Worm (Caenorhabditis elegans): ENCODE results near the gene M02D8.5.

M02D8.5 gene

DNA sequence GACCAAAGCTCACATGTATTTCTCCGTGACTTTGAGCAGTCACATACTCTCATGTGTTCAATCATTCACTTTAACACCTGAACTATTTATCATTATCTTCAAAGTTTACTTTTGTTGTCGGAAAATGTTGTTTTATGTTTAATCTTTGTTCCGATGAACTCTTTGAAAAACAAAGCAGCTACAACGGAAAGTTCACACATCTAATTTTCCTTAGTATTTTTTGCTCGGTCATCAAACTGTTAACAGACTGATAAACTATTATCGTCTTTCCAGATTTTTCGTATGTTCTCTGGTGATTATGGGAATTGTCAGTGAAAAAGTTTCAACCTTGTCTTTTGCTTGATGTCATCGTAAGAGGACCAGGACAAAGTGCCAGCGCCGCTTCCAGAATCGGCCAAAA, 5.4 kb downstream of the M02D8.5 start:
- no peak for TF ChIP-seq hmbx-1 (tag; optimal IDR thresholded peaks at IDR 0.05)
- TF ChIP-seq ceh-36 (tag; optimal IDR thresholded peaks at IDR 0.05): no peak
- TF ChIP-seq hmg-4 (GFP tag; optimal IDR thresholded peaks at IDR 0.05): no peak
- TF ChIP-seq tbx-11 (GFP tag; IDR thresholded peaks at IDR 0.05): no peak
- no peak for TF ChIP-seq aly-1 (tag; optimal IDR thresholded peaks at IDR 0.05)
- TF ChIP-seq B0310.2 (tag; optimal IDR thresholded peaks at IDR 0.05): no peak
- no peak for TF ChIP-seq flt-1 (GFP tag; IDR thresholded peaks at IDR 0.05)
- no peak for TF ChIP-seq F13C5.2 (tag; optimal IDR thresholded peaks at IDR 0.05)
- no peak for TF ChIP-seq pes-1 (GFP tag; IDR thresholded peaks at IDR 0.05)
- no peak for TF ChIP-seq scrt-1 (GFP tag; IDR thresholded peaks at IDR 0.05)
- TF ChIP-seq tra-4 (tag; optimal IDR thresholded peaks at IDR 0.05): no peak
- TF ChIP-seq tbx-37 (GFP tag; conservative IDR thresholded peaks at IDR 0.05): no peak
- no peak for TF ChIP-seq ets-7 (tag; optimal IDR thresholded peaks at IDR 0.05)
- TF ChIP-seq ama-1 (optimal IDR thresholded peaks at IDR 0.05): no peak
- no peak for TF ChIP-seq sea-1 (GFP tag; conservative IDR thresholded peaks at IDR 0.05)

DNA sequence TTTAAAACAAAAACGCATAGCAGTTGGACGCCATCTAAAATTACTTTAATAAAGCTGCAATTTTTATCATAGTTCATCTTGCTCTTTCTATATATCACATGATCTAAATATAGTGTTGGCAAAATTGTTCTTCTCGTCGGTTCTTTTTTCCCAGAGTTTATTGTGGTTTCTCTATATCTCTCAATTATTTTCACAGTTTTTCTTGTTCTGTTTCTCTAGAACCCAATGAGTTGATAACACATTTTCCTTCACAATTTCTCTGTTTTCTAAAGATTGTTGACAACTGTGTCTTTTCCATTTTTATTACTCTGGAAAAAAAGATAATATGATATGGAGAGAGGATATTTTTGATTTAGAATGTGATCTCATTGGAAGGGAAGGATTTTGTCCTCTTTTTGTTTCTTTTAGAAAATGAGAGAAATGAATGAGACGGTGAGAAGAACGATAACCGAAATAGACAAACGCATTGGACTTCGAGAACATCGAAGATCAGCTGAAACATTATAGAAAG, 7.1 kb downstream of the M02D8.5 start:
- no peak for TF ChIP-seq ama-1 (optimal IDR thresholded peaks at IDR 0.05)
- TF ChIP-seq B0310.2 (tag; optimal IDR thresholded peaks at IDR 0.05): no peak
- TF ChIP-seq aly-1 (tag; optimal IDR thresholded peaks at IDR 0.05): no peak

ce11 chrX:8752546-8752945, 8.9 kb downstream of the M02D8.5 start:
- TF ChIP-seq sea-1 (GFP tag; conservative IDR thresholded peaks at IDR 0.05): no peak
- no peak for TF ChIP-seq flt-1 (GFP tag; IDR thresholded peaks at IDR 0.05)
- TF ChIP-seq pes-1 (GFP tag; IDR thresholded peaks at IDR 0.05): no peak
- no peak for TF ChIP-seq ama-1 (optimal IDR thresholded peaks at IDR 0.05)
- no peak for TF ChIP-seq F13C5.2 (tag; optimal IDR thresholded peaks at IDR 0.05)
- no peak for TF ChIP-seq hmbx-1 (tag; optimal IDR thresholded peaks at IDR 0.05)
- TF ChIP-seq tbx-11 (GFP tag; IDR thresholded peaks at IDR 0.05): no peak
- TF ChIP-seq ceh-13 (GFP tag; optimal IDR thresholded peaks at IDR 0.05): no peak
- no peak for TF ChIP-seq hmg-4 (GFP tag; optimal IDR thresholded peaks at IDR 0.05)

- TF ChIP-seq aly-1 (tag; optimal IDR thresholded peaks at IDR 0.05): peak; percentile 13
- TF ChIP-seq hnd-1 (tag; optimal IDR thresholded peaks at IDR 0.05): no peak
- no peak for TF ChIP-seq flt-1 (GFP tag; IDR thresholded peaks at IDR 0.05)
- no peak for TF ChIP-seq ets-7 (tag; optimal IDR thresholded peaks at IDR 0.05)
- TF ChIP-seq ceh-13 (GFP tag; optimal IDR thresholded peaks at IDR 0.05): no peak
- no peak for TF ChIP-seq sea-1 (GFP tag; conservative IDR thresholded peaks at IDR 0.05)
- TF ChIP-seq B0310.2 (tag; optimal IDR thresholded peaks at IDR 0.05): no peak
- no peak for TF ChIP-seq tbx-11 (GFP tag; IDR thresholded peaks at IDR 0.05)
- no peak for TF ChIP-seq tbx-37 (GFP tag; conservative IDR thresholded peaks at IDR 0.05)
Measured at ce11 chrX:8750660-8751059, 10.7 kb downstream of the M02D8.5 start, which contains the start of gene asns-2. asns-2 (minus strand) TSS chrX:8750941.

ce11 chrX:8750209-8750608, 11.2 kb downstream of the M02D8.5 start:
- TF ChIP-seq tra-4 (tag; optimal IDR thresholded peaks at IDR 0.05) (no peak), sea-1 (GFP tag; conservative IDR thresholded peaks at IDR 0.05) (no peak), hmg-4 (GFP tag; optimal IDR thresholded peaks at IDR 0.05) (no peak), ama-1 (optimal IDR thresholded peaks at IDR 0.05) (no peak), F13C5.2 (tag; optimal IDR thresholded peaks at IDR 0.05) (no peak), tbx-11 (GFP tag; IDR thresholded peaks at IDR 0.05) (no peak), ceh-13 (GFP tag; optimal IDR thresholded peaks at IDR 0.05) (no peak), pes-1 (GFP tag; IDR thresholded peaks at IDR 0.05) (no peak), flt-1 (GFP tag; IDR thresholded peaks at IDR 0.05) (no peak)

ce11 chrX:8745524-8745923, 15.9 kb downstream of the M02D8.5 start:
- TF ChIP-seq ceh-36 (tag; optimal IDR thresholded peaks at IDR 0.05): no peak
- no peak for TF ChIP-seq hnd-1 (tag; optimal IDR thresholded peaks at IDR 0.05)
- TF ChIP-seq flt-1 (GFP tag; IDR thresholded peaks at IDR 0.05): no peak
- TF ChIP-seq tbx-11 (GFP tag; IDR thresholded peaks at IDR 0.05): no peak
- TF ChIP-seq ama-1 (optimal IDR thresholded peaks at IDR 0.05): no peak
- no peak for TF ChIP-seq F13C5.2 (tag; optimal IDR thresholded peaks at IDR 0.05)
- TF ChIP-seq hmbx-1 (tag; optimal IDR thresholded peaks at IDR 0.05): no peak

- TF ChIP-seq F13C5.2 (tag; optimal IDR thresholded peaks at IDR 0.05) (no peak), tbx-37 (GFP tag; conservative IDR thresholded peaks at IDR 0.05) (no peak), ceh-13 (GFP tag; optimal IDR thresholded peaks at IDR 0.05) (no peak), ets-7 (tag; optimal IDR thresholded peaks at IDR 0.05) (no peak), pes-1 (GFP tag; IDR thresholded peaks at IDR 0.05) (no peak), sea-1 (GFP tag; conservative IDR thresholded peaks at IDR 0.05) (no peak), hmbx-1 (tag; optimal IDR thresholded peaks at IDR 0.05) (no peak), flt-1 (GFP tag; IDR thresholded peaks at IDR 0.05) (no peak), hnd-1 (tag; optimal IDR thresholded peaks at IDR 0.05) (no peak), ceh-36 (tag; optimal IDR thresholded peaks at IDR 0.05) (no peak), aly-1 (tag; optimal IDR thresholded peaks at IDR 0.05) (no peak), hmg-4 (GFP tag; optimal IDR thresholded peaks at IDR 0.05) (no peak), tra-4 (tag; optimal IDR thresholded peaks at IDR 0.05) (no peak), tbx-11 (GFP tag; IDR thresholded peaks at IDR 0.05) (no peak), scrt-1 (GFP tag; IDR thresholded peaks at IDR 0.05) (no peak), B0310.2 (tag; optimal IDR thresholded peaks at IDR 0.05) (no peak), ama-1 (optimal IDR thresholded peaks at IDR 0.05) (no peak)
Measured at ce11 chrX:8744192-8744985, 17.0 kb downstream of the M02D8.5 start.

ce11 chrX:8742896-8743295, 18.5 kb downstream of the M02D8.5 start, which contains the start of gene M02D8.7:
M02D8.7 (minus strand) TSS chrX:8742996.
- no peak for TF ChIP-seq sea-1 (GFP tag; conservative IDR thresholded peaks at IDR 0.05)
- TF ChIP-seq F13C5.2 (tag; optimal IDR thresholded peaks at IDR 0.05): no peak
- TF ChIP-seq ets-7 (tag; optimal IDR thresholded peaks at IDR 0.05): no peak
- no peak for TF ChIP-seq ama-1 (optimal IDR thresholded peaks at IDR 0.05)
- TF ChIP-seq hnd-1 (tag; optimal IDR thresholded peaks at IDR 0.05): no peak
- no peak for TF ChIP-seq hmg-4 (GFP tag; optimal IDR thresholded peaks at IDR 0.05)

Data from whole organism, early embryonic.